Worm (Caenorhabditis elegans) whole organism, young adult: ENCODE results near the gene hlh-1.

ENCODE experiments used
- B0019.2 ChIP-seq: fragments of 200-800 bp; sonication (Bioruptor generic); conservative IDR thresholded peaks from 2 replicates; pipeline ENCODE4 v1.3.6; 2022; ENCODE audit warnings: missing genetic modification reagents, missing genetic modification characterization, missing compliant biosample characterization
- B0035.1 ChIP-seq: sonication (generic microtip); optimal IDR thresholded peaks from 2 replicates; lab custom pipeline; 2016; ENCODE audit warnings: missing genetic modification characterization, mild to moderate bottlenecking, missing compliant biosample characterization, missing genotype, missing genetic modification reagents
- F39B2.1 ChIP-seq: fragments of 200-800 bp; sonication (Bioruptor generic); IDR thresholded peaks from 2 replicates; pipeline ENCODE4 v1.3.6; 2022; ENCODE audit warnings: missing genetic modification reagents, missing genetic modification characterization, missing compliant biosample characterization
- F57A8.1 ChIP-seq: fragments of 200-800 bp; sonication (Bioruptor generic); optimal IDR thresholded peaks from 2 replicates; lab custom pipeline; 2018; ENCODE audit warnings: mild to moderate bottlenecking, missing genetic modification characterization, moderate library complexity, missing compliant biosample characterization
- F57C9.4 ChIP-seq: sonication (generic microtip); optimal IDR thresholded peaks from 2 replicates; lab custom pipeline; 2017; ENCODE audit warnings: mild to moderate bottlenecking, missing genetic modification characterization, missing compliant biosample characterization
- K11D2.4 ChIP-seq: fragments of 200-800 bp; sonication (Bioruptor generic); IDR thresholded peaks from 2 replicates; pipeline ENCODE4 v1.3.6; 2022; ENCODE audit warnings: missing genetic modification reagents, missing genetic modification characterization, missing compliant biosample characterization
- T07F8.4 ChIP-seq: sonication (generic microtip); optimal IDR thresholded peaks from 2 replicates; lab custom pipeline; 2016; ENCODE audit warnings: mild to moderate bottlenecking, missing genetic modification characterization, moderate library complexity, missing compliant biosample characterization
- Y95B8A.8 ChIP-seq: fragments of 200-800 bp; sonication (Bioruptor generic); IDR thresholded peaks from 2 replicates; pipeline ENCODE4 v1.3.6; 2022; ENCODE audit warnings: missing genetic modification reagents, missing genetic modification characterization, missing compliant biosample characterization
- athp-1 ChIP-seq: sonication (generic microtip); optimal IDR thresholded peaks from 2 replicates; lab custom pipeline; 2017; ENCODE audit warnings: mild to moderate bottlenecking, missing genetic modification characterization, missing compliant biosample characterization
- ccch-3 ChIP-seq: fragments of 200-800 bp; sonication (Bioruptor generic); optimal IDR thresholded peaks from 2 replicates; lab custom pipeline; 2018; ENCODE audit warnings: mild to moderate bottlenecking, missing genetic modification characterization, missing compliant biosample characterization
- ceh-40 ChIP-seq: fragments of 200-800 bp; sonication (Bioruptor generic); IDR thresholded peaks from 2 replicates; pipeline ENCODE4 v1.3.6; 2022; ENCODE audit warnings: missing genetic modification characterization, missing compliant biosample characterization
- ceh-91 ChIP-seq: fragments of 200-800 bp; sonication (Bioruptor generic); IDR thresholded peaks from 2 replicates; pipeline ENCODE4 v1.3.6; 2022; ENCODE audit warnings: missing genetic modification reagents, missing genetic modification characterization, missing compliant biosample characterization
- efl-1 ChIP-seq: fragments of 150-350 bp; optimal IDR thresholded peaks from 2 replicates; lab custom pipeline; 2014; ENCODE audit warnings: missing biosample characterization, missing genetic modification reagents, missing genetic modification characterization
- him-1 ChIP-seq: sonication (generic microtip); optimal IDR thresholded peaks from 2 replicates; lab custom pipeline; 2016; ENCODE audit warnings: missing genotype, missing genetic modification reagents, missing genetic modification characterization, missing compliant biosample characterization
- hlh-12 ChIP-seq: sonication (generic microtip); optimal IDR thresholded peaks from 2 replicates; lab custom pipeline; 2016; ENCODE audit warnings: missing genetic modification characterization, missing compliant biosample characterization
- hrde-1 ChIP-seq: sonication (generic microtip); optimal IDR thresholded peaks from 2 replicates; lab custom pipeline; 2016; ENCODE audit warnings: missing genetic modification characterization, mild to moderate bottlenecking, missing compliant biosample characterization, moderate library complexity, missing genotype, missing genetic modification reagents, borderline replicate concordance
- lin-40 ChIP-seq: sonication (generic microtip); optimal IDR thresholded peaks from 2 replicates; lab custom pipeline; 2016; ENCODE audit warnings: missing genetic modification characterization, mild to moderate bottlenecking, missing compliant biosample characterization, missing genotype, missing genetic modification reagents
- lir-1 ChIP-seq: fragments of 200-800 bp; sonication (Bioruptor generic); conservative IDR thresholded peaks from 2 replicates; pipeline ENCODE4 v1.3.6; 2022; ENCODE audit warnings: missing genetic modification reagents, missing genetic modification characterization, missing compliant biosample characterization
- lsl-1 ChIP-seq: fragments of 200-800 bp; sonication (Bioruptor generic); optimal IDR thresholded peaks from 2 replicates; lab custom pipeline; 2018; ENCODE audit warnings: mild to moderate bottlenecking, missing genetic modification characterization, moderate library complexity, missing compliant biosample characterization
- mel-28 ChIP-seq: sonication (generic microtip); optimal IDR thresholded peaks from 2 replicates; lab custom pipeline; 2016; ENCODE audit warnings: borderline replicate concordance, mild to moderate bottlenecking, missing genetic modification characterization, missing compliant biosample characterization
- mes-4 ChIP-seq: sonication (generic microtip); optimal IDR thresholded peaks from 2 replicates; lab custom pipeline; 2016; ENCODE audit warnings: missing genotype, missing genetic modification characterization, missing compliant biosample characterization
- mxl-1 ChIP-seq: sonication (generic microtip); optimal IDR thresholded peaks from 2 replicates; lab custom pipeline; 2016; ENCODE audit warnings: missing genetic modification characterization, missing compliant biosample characterization
- nhr-80 ChIP-seq: sonication (generic microtip); optimal IDR thresholded peaks from 2 replicates; lab custom pipeline; 2016; ENCODE audit warnings: missing genetic modification characterization, missing compliant biosample characterization
- rpc-1 ChIP-seq, 2 experiments: fragments of 150-350 bp in 1 of 2; sonication (generic microtip) in 1 of 2; optimal IDR thresholded peaks; 2 replicates each; lab custom pipeline; 2014 to 2018; ENCODE audit warnings: missing biosample characterization in 1 of 2, missing genetic modification characterization in 1 of 2, missing genetic modification reagents in 1 of 2, missing genotype in 1 of 2
- snpc-3.4 ChIP-seq: sonication (generic microtip); optimal IDR thresholded peaks from 2 replicates; lab custom pipeline; 2017; ENCODE audit warnings: missing genetic modification characterization, mild to moderate bottlenecking, missing compliant biosample characterization, antibody characterized with exemption, moderate library complexity, missing genotype, missing genetic modification reagents
- sptf-2 ChIP-seq: fragments of 200-800 bp; sonication (Bioruptor generic); optimal IDR thresholded peaks from 2 replicates; lab custom pipeline; 2018; ENCODE audit warnings: mild to moderate bottlenecking, missing genetic modification characterization, missing compliant biosample characterization
- tbp1 ChIP-seq: fragments of 200-800 bp; sonication (Bioruptor generic); optimal IDR thresholded peaks from 2 replicates; lab custom pipeline; 2018; ENCODE audit warnings: mild to moderate bottlenecking, missing genetic modification characterization, missing compliant biosample characterization
- zim-3 ChIP-seq: sonication (generic microtip); optimal IDR thresholded peaks from 2 replicates; lab custom pipeline; 2017; ENCODE audit warnings: mild to moderate bottlenecking, missing genetic modification characterization, moderate library complexity, missing compliant biosample characterization
- ztf-22 ChIP-seq: fragments of 200-800 bp; sonication (Bioruptor generic); optimal IDR thresholded peaks from 2 replicates; lab custom pipeline; 2018; ENCODE audit warnings: mild to moderate bottlenecking, missing genetic modification characterization, moderate library complexity, missing compliant biosample characterization
- ztf-25 ChIP-seq: fragments of 200-800 bp; sonication (Bioruptor generic); IDR thresholded peaks from 2 replicates; pipeline ENCODE4 v1.3.6; 2022; ENCODE audit warnings: missing genetic modification reagents, missing genetic modification characterization, missing compliant biosample characterization
- ztf-26 ChIP-seq: sonication (generic microtip); optimal IDR thresholded peaks from 2 replicates; lab custom pipeline; 2017; ENCODE audit warnings: missing genetic modification characterization, missing compliant biosample characterization
- ztf-3 ChIP-seq: fragments of 200-800 bp; sonication (Bioruptor generic); optimal IDR thresholded peaks from 2 replicates; lab custom pipeline; 2018; ENCODE audit warnings: mild to moderate bottlenecking, missing genetic modification characterization, missing compliant biosample characterization
- ztf-6 ChIP-seq: fragments of 200-800 bp; sonication (Bioruptor generic); IDR thresholded peaks from 2 replicates; pipeline ENCODE4 v1.3.6; 2022; ENCODE audit warnings: missing genetic modification reagents, missing genetic modification characterization, missing compliant biosample characterization

hlh-1 gene

DNA sequence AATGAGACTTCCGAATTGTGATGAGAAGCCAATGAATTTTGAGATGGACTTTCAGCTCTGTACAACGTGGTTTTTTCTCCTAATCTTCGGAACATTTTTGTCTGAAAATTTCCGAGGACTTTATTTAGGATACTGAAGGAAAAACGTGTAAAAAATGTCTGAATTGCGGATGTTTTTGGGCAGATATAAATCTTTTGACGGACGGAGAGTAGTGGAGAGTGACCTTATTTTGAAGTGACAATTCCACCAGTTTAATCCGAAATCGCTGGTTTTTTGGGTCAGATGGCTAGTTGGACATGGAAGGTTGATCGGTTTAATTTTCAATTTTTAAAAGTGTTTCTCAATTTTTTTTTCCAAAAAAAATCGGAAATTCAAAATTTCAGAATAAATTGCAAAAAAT, 29.1 kb upstream of the hlh-1 start, which contains the start of gene T05C1.3:
Gene T05C1.3, minus strand, starts transcription at position 101 of the 400 bp plus-strand sequence.
- TF ChIP-seq F39B2.1 (GFP tag; lab: Robert Waterston, UW): no peak
- TF ChIP-seq T07F8.4 (tag; lab: Kevin White, UChicago): no peak
- TF ChIP-seq ztf-26 (tag; lab: Kevin White, UChicago): no peak
- no peak for TF ChIP-seq mel-28
- no peak for TF ChIP-seq ceh-91 (GFP tag; lab: Robert Waterston, UW)
- no peak for TF ChIP-seq ccch-3 (GFP tag; lab: Kevin White, UChicago)
- no peak for TF ChIP-seq lsl-1 (GFP tag; lab: Kevin White, UChicago)
- no peak for TF ChIP-seq athp-1 (tag; lab: Kevin White, UChicago)
- TF ChIP-seq F57C9.4 (tag; lab: Kevin White, UChicago): no peak

ce11 chrII:4490729-4491128, 27.6 kb upstream of the hlh-1 start, which contains the start of gene T05C1.5:
Gene T05C1.5 (minus strand): TSS chrII:4490829.
- TF ChIP-seq rpc-1 (optimal IDR thresholded peaks at IDR 0.05; lab: Kevin White, UChicago) (no peak), rpc-1 (tag; optimal IDR thresholded peaks at IDR 0.05; lab: Kevin White, UChicago) (no peak), B0035.1 (tag; lab: Kevin White, UChicago) (no peak)
- TF ChIP-seq, all 124 proteins: peak for 0

DNA sequence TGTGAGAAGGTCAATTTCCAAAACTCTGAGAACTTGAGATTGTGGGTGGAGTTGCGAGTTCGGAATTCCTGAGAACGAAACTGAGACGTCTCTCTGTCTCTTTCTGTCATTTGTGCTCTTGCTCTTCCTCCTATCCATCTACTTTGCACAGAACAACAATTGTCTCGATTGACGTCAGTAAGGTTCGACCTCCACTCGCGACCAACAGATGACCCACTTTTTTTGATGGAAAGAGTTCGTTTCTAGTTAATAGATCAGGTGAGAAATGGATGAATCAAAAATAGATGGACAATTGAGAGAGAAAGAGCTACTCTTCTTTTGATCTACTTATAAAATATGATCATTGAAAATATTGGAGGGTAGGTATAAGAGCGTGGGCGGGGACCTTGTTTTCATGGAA, 23.8 kb upstream of the hlh-1 start:
- no peak for TF ChIP-seq hrde-1 (tag; lab: Kevin White, UChicago)
- no peak for TF ChIP-seq mel-28
- no peak for TF ChIP-seq Y95B8A.8 (GFP tag; lab: Robert Waterston, UW)
- no peak for TF ChIP-seq ceh-91 (GFP tag; lab: Robert Waterston, UW)
- TF ChIP-seq ztf-25 (GFP tag; lab: Robert Waterston, UW): no peak
- TF ChIP-seq him-1 (tag; lab: Kevin White, UChicago): no peak
- no peak for TF ChIP-seq mes-4 (tag; lab: Kevin White, UChicago)
- no peak for TF ChIP-seq athp-1 (tag; lab: Kevin White, UChicago)
- TF ChIP-seq zim-3 (tag; lab: Kevin White, UChicago): no peak
- no peak for TF ChIP-seq ceh-40 (GFP tag; lab: Robert Waterston, UW)
- TF ChIP-seq hlh-12 (tag; lab: Kevin White, UChicago): no peak
- TF ChIP-seq F57A8.1 (GFP tag; lab: Kevin White, UChicago): no peak
- no peak for TF ChIP-seq ztf-22
- TF ChIP-seq, all 124 proteins: peak for 0

ce11 chrII:4495844-4496243, 22.5 kb upstream of the hlh-1 start:
- TF ChIP-seq nhr-80 (peak; percentile 62), B0019.2 (no peak)

DNA sequence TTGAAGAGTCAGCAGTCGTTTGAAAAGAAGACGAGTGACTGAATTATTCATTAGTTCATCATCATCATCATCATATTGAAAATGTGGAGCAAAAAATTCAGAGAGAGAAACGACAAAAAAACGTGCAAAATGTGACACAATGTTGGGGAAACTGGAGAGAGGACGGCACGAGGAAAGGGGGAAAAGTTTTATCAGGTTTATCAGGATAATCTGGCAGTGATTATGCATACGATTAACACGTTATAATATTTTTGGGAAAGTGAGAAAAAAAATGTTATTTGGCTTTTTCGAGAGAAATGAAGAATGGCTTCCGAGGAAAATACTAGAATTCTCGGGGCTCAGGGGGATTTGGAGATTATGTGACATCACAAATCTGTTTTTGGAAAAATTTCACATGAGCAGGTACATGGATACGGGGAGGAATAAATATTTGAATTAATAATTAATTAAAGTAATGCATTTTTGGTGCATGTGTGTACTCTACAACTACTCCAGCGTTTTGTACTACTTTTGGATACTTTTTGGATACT, 13.2 kb upstream of the hlh-1 start, which contains the start of gene camt-1:
Gene camt-1, minus strand, starts transcription at position 51 of the 530 bp plus-strand sequence.
- no peak for TF ChIP-seq tbp1 (GFP tag; lab: Kevin White, UChicago)
- no peak for TF ChIP-seq zim-3 (tag; lab: Kevin White, UChicago)
- TF ChIP-seq efl-1: no peak
- no peak for TF ChIP-seq lir-1 (GFP tag; lab: Robert Waterston, UW)
- no peak for TF ChIP-seq ztf-6 (GFP tag; lab: Robert Waterston, UW)
- TF ChIP-seq nhr-80: no peak
- TF ChIP-seq mel-28: no peak
- TF ChIP-seq sptf-2 (GFP tag; lab: Kevin White, UChicago): no peak
- no peak for TF ChIP-seq snpc-3.4 (tag; lab: Kevin White, UChicago)
- no peak for TF ChIP-seq F39B2.1 (GFP tag; lab: Robert Waterston, UW)
- TF ChIP-seq Y95B8A.8 (GFP tag; lab: Robert Waterston, UW): no peak
- no peak for TF ChIP-seq ztf-3
- no peak for TF ChIP-seq mxl-1 (tag; lab: Kevin White, UChicago)
- no peak for TF ChIP-seq lin-40 (tag; lab: Kevin White, UChicago)
- TF ChIP-seq K11D2.4 (GFP tag; lab: Robert Waterston, UW): no peak
